Worm (Caenorhabditis elegans) whole organism, L1 larva: Measurements from ENCODE around the gene Y60C6A.2.

Source experiments
- C04F5.9 ChIP-seq: sonication (generic microtip); optimal IDR thresholded peaks from 2 replicates; lab custom pipeline; 2016; ENCODE audit warnings: missing genetic modification characterization, missing compliant biosample characterization
- alr-1 ChIP-seq: fragments of 200-800 bp; sonication (Bioruptor generic); optimal IDR thresholded peaks from 2 replicates; lab custom pipeline; 2018; ENCODE audit warnings: borderline replicate concordance, mild to moderate bottlenecking, missing genetic modification characterization, missing compliant biosample characterization
- aly-2 ChIP-seq: fragments of 150-350 bp; optimal IDR thresholded peaks from 2 replicates; lab custom pipeline; 2014; ENCODE audit warnings: missing biosample characterization, missing genetic modification characterization
- ama-1 ChIP-seq: fragments of 150-350 bp; optimal IDR thresholded peaks from 2 replicates; lab custom pipeline; 2014
- blmp-1 ChIP-seq: fragments of 150-350 bp; optimal IDR thresholded peaks from 2 replicates; lab custom pipeline; 2014; ENCODE audit warnings: missing biosample characterization, missing genetic modification characterization
- ceh-82 ChIP-seq, 3 experiments: fragments of 150-350 bp in 1 of 3; sonication (generic microtip) in 2 of 3; optimal IDR thresholded peaks; 2 replicates each; lab custom pipeline; 2014 to 2017; ENCODE audit warnings: missing biosample characterization in 3 of 3, missing genetic modification characterization in 3 of 3
- dpl-1 ChIP-seq, 3 experiments: fragments of 150-350 bp in 2 of 3; sonication (generic microtip) in 1 of 3; optimal IDR thresholded peaks; 2 replicates each; lab custom pipeline; 2014 to 2017; ENCODE audit warnings: missing biosample characterization in 3 of 3, missing genetic modification characterization in 3 of 3, missing genetic modification reagents in 3 of 3
- dsc-1 ChIP-seq: sonication (generic microtip); optimal IDR thresholded peaks from 2 replicates; lab custom pipeline; 2016; ENCODE audit warnings: mild to moderate bottlenecking, missing genetic modification characterization, missing compliant biosample characterization
- efl-1 ChIP-seq, 4 experiments: fragments of 150-350 bp; optimal IDR thresholded peaks in 3 of 4; peaks in 1 of 4; 1 replicate in 1 of 4; 2 replicates in 3 of 4; lab custom pipeline; 2014; ENCODE audit warnings: missing biosample characterization in 2 of 4, missing genetic modification characterization in 2 of 4, missing genetic modification reagents in 2 of 4
- egl-13 ChIP-seq: sonication (generic microtip); optimal IDR thresholded peaks from 2 replicates; lab custom pipeline; 2016; ENCODE audit warnings: missing genotype, missing genetic modification reagents, missing genetic modification characterization, missing compliant biosample characterization
- egl-27 ChIP-seq, 2 experiments: fragments of 150-350 bp in 1 of 2; sonication (generic microtip); optimal IDR thresholded peaks; 3 replicates each; lab custom pipeline; 2017 to 2018; ENCODE audit warnings: missing biosample characterization in 2 of 2, missing genetic modification characterization in 2 of 2, missing genetic modification reagents in 2 of 2
- elt-2 ChIP-seq: sonication (generic microtip); optimal IDR thresholded peaks from 2 replicates; lab custom pipeline; 2016; ENCODE audit warnings: missing genetic modification characterization, mild to moderate bottlenecking, inconsistent platforms, missing compliant biosample characterization, missing genetic modification reagents
- elt-3 ChIP-seq, 6 experiments: fragments of 150-350 bp in 1 of 6; sonication (generic microtip); optimal IDR thresholded peaks; 2 replicates each; lab custom pipeline; 2017 to 2018; ENCODE audit warnings: missing biosample characterization in 6 of 6, missing genetic modification characterization in 6 of 6, inconsistent platforms in 1 of 6
- fkh-4 ChIP-seq: sonication (generic microtip); optimal IDR thresholded peaks from 2 replicates; lab custom pipeline; 2016; ENCODE audit warnings: missing compliant biosample characterization, missing genetic modification characterization, borderline replicate concordance
- fkh-8 ChIP-seq: sonication (generic microtip); optimal IDR thresholded peaks from 2 replicates; lab custom pipeline; 2016; ENCODE audit warnings: mild to moderate bottlenecking, missing genetic modification characterization, missing compliant biosample characterization
- hpl-2 ChIP-seq: fragments of 150-350 bp; optimal IDR thresholded peaks from 2 replicates; lab custom pipeline; 2014; ENCODE audit warnings: missing biosample characterization, missing genetic modification reagents, missing genetic modification characterization
- jun-1 ChIP-seq: fragments of 150-350 bp; optimal IDR thresholded peaks from 2 replicates; lab custom pipeline; 2014; ENCODE audit warnings: missing biosample characterization, missing genetic modification reagents, missing genetic modification characterization
- lin-14 ChIP-seq: fragments of 200-800 bp; sonication (Bioruptor generic); optimal IDR thresholded peaks from 2 replicates; lab custom pipeline; 2018; ENCODE audit warnings: mild to moderate bottlenecking, missing genetic modification characterization, moderate library complexity, missing compliant biosample characterization
- lin-15B ChIP-seq: fragments of 150-350 bp; sonication (generic microtip); optimal IDR thresholded peaks from 3 replicates; lab custom pipeline; 2014; ENCODE audit warnings: missing biosample characterization, missing genetic modification characterization
- lin-35 ChIP-seq, 2 experiments: fragments of 150-350 bp; optimal IDR thresholded peaks; 2 replicates each; lab custom pipeline; 2014; ENCODE audit warnings: missing biosample characterization in 2 of 2, missing genetic modification characterization in 2 of 2, missing genetic modification reagents in 2 of 2
- lin-39 ChIP-seq: fragments of 150-350 bp; optimal IDR thresholded peaks from 2 replicates; lab custom pipeline; 2014; ENCODE audit warnings: missing biosample characterization, missing genetic modification reagents, missing genetic modification characterization
- lir-3 ChIP-seq: sonication (generic microtip); optimal IDR thresholded peaks from 2 replicates; lab custom pipeline; 2016; ENCODE audit warnings: mild to moderate bottlenecking, missing genetic modification characterization, moderate library complexity, missing compliant biosample characterization; ENCODE audit not compliant: poor library complexity
- lsy-2 ChIP-seq, 2 experiments: fragments of 150-350 bp; optimal IDR thresholded peaks; 2 replicates each; lab custom pipeline; 2014; ENCODE audit warnings: missing biosample characterization in 2 of 2, missing genetic modification characterization in 2 of 2
- mdl-1 ChIP-seq, 2 experiments: fragments of 150-350 bp; optimal IDR thresholded peaks; 2 replicates each; lab custom pipeline; 2014 to 2017; ENCODE audit warnings: missing biosample characterization in 2 of 2, missing genetic modification characterization in 2 of 2, inconsistent platforms in 1 of 2
- mep-1 ChIP-seq: fragments of 150-350 bp; optimal IDR thresholded peaks from 2 replicates; lab custom pipeline; 2014; ENCODE audit warnings: missing biosample characterization, missing genetic modification characterization
- nhr-20 ChIP-seq: sonication (generic microtip); optimal IDR thresholded peaks from 2 replicates; lab custom pipeline; 2016; ENCODE audit warnings: mild to moderate bottlenecking, missing genetic modification characterization, missing compliant biosample characterization
- nhr-237 ChIP-seq: fragments of 150-350 bp; optimal IDR thresholded peaks from 2 replicates; lab custom pipeline; 2014; ENCODE audit warnings: missing biosample characterization, missing genetic modification characterization
- nhr-47 ChIP-seq: sonication (generic microtip); optimal IDR thresholded peaks from 2 replicates; lab custom pipeline; 2016; ENCODE audit warnings: mild to moderate bottlenecking, missing genetic modification characterization, moderate library complexity, missing compliant biosample characterization
- nhr-71 ChIP-seq: sonication (generic microtip); optimal IDR thresholded peaks from 2 replicates; lab custom pipeline; 2016; ENCODE audit warnings: mild to moderate bottlenecking, missing genetic modification characterization, moderate library complexity, missing compliant biosample characterization
- pag-3 ChIP-seq: sonication (generic microtip); optimal IDR thresholded peaks from 2 replicates; lab custom pipeline; 2017; ENCODE audit warnings: missing genetic modification characterization, mild to moderate bottlenecking, missing compliant biosample characterization, antibody characterized with exemption, borderline replicate concordance; ENCODE audit not compliant: insufficient read depth
- pqm-1 ChIP-seq: sonication (generic microtip); optimal IDR thresholded peaks from 3 replicates; lab custom pipeline; 2017; ENCODE audit warnings: missing biosample characterization, missing genetic modification characterization
- rnt-1 ChIP-seq: sonication (generic microtip); optimal IDR thresholded peaks from 2 replicates; lab custom pipeline; 2016; ENCODE audit warnings: mild to moderate bottlenecking, missing genetic modification characterization, moderate library complexity, missing compliant biosample characterization
- skn-1 ChIP-seq: fragments of 150-350 bp; optimal IDR thresholded peaks from 2 replicates; lab custom pipeline; 2014; ENCODE audit warnings: missing biosample characterization, missing genetic modification characterization
- snpc-4 ChIP-seq: fragments of 150-350 bp; optimal IDR thresholded peaks from 2 replicates; lab custom pipeline; 2014; ENCODE audit warnings: missing biosample characterization, missing genetic modification characterization
- snu-23 ChIP-seq: sonication (generic microtip); optimal IDR thresholded peaks from 2 replicates; lab custom pipeline; 2016; ENCODE audit warnings: missing genetic modification characterization, missing compliant biosample characterization
- sptf-1 ChIP-seq: fragments of 150-350 bp; optimal IDR thresholded peaks from 2 replicates; lab custom pipeline; 2014; ENCODE audit warnings: missing biosample characterization, missing genetic modification characterization
- sup-37 ChIP-seq: fragments of 200-800 bp; sonication (Bioruptor generic); optimal IDR thresholded peaks from 2 replicates; lab custom pipeline; 2018; ENCODE audit warnings: mild to moderate bottlenecking, missing genetic modification characterization, missing compliant biosample characterization
- swsn-7 ChIP-seq: sonication (generic microtip); optimal IDR thresholded peaks from 2 replicates; lab custom pipeline; 2016; ENCODE audit warnings: missing genetic modification characterization, missing compliant biosample characterization
- tlp-1 ChIP-seq: fragments of 150-350 bp; optimal IDR thresholded peaks from 2 replicates; lab custom pipeline; 2014; ENCODE audit warnings: missing biosample characterization, missing genetic modification characterization
- unc-130 ChIP-seq: fragments of 150-350 bp; optimal IDR thresholded peaks from 2 replicates; lab custom pipeline; 2017; ENCODE audit warnings: missing biosample characterization, missing genetic modification characterization, inconsistent platforms
- unc-30 ChIP-seq: sonication (generic microtip); optimal IDR thresholded peaks from 2 replicates; lab custom pipeline; 2017; ENCODE audit warnings: missing biosample characterization, missing genetic modification characterization
- unc-62 ChIP-seq: fragments of 150-350 bp; optimal IDR thresholded peaks from 2 replicates; lab custom pipeline; 2014; ENCODE audit warnings: missing biosample characterization, missing genetic modification reagents, missing genetic modification characterization
- unc-86 ChIP-seq: sonication (generic microtip); optimal IDR thresholded peaks from 2 replicates; lab custom pipeline; 2016; ENCODE audit warnings: missing genetic modification characterization, missing compliant biosample characterization
- unc-98 ChIP-seq: fragments of 200-800 bp; sonication (Bioruptor generic); IDR thresholded peaks from 2 replicates; pipeline ENCODE4 v1.3.6; 2022; ENCODE audit warnings: missing genetic modification characterization, missing compliant biosample characterization
- xbp-1 ChIP-seq: sonication (generic microtip); optimal IDR thresholded peaks from 2 replicates; lab custom pipeline; 2016; ENCODE audit warnings: missing genetic modification characterization, missing compliant biosample characterization

Gene Y60C6A.2

ce11 chrV:4820601-4821000, 35.4 kb upstream of the Y60C6A.2 start (continued):
- TF ChIP-seq lin-39 (tag; lab: Kevin White, UChicago) (no peak), blmp-1 (tag; lab: Kevin White, UChicago) (no peak), snu-23 (peak; percentile 26)

- TF ChIP-seq elt-2 (tag; lab: Kevin White, UChicago) (no peak), aly-2 (tag; lab: Kevin White, UChicago) (no peak), fkh-4 (tag; lab: Kevin White, UChicago) (no peak), unc-30 (tag; lab: Kevin White, UChicago) (no peak), egl-13 (no peak), unc-98 (GFP tag; lab: Robert Waterston, UW) (no peak), unc-130 (tag; lab: Kevin White, UChicago) (no peak), pqm-1 (no peak), nhr-237 (no peak)
These were observed 33.3 kb upstream of the Y60C6A.2 start, which contains the start of gene ccep-97 for ce11 chrV:4818563-4818962. Gene ccep-97, minus strand, starts transcription at chrV:4818663.

- no peak for TF ChIP-seq sptf-1 (tag; lab: Kevin White, UChicago)
- TF ChIP-seq efl-1 (optimal IDR thresholded peaks at IDR 0.05; lab: Kevin White, UChicago) = no peak
- peak in 1 of 2 experiments; percentile 18 for TF ChIP-seq efl-1 (GFP tag; optimal IDR thresholded peaks at IDR 0.05 in 1 of 2; lab: Kevin White, UChicago)
- TF ChIP-seq jun-1 (tag; lab: Kevin White, UChicago) = no peak
- TF ChIP-seq ama-1 (lab: Kevin White, UChicago) = no peak
- no peak for TF ChIP-seq lir-3 (tag; lab: Kevin White, UChicago)
These were observed 28.6 kb upstream of the Y60C6A.2 start for ce11 chrV:4813825-4814224.

- TF ChIP-seq rnt-1 = no peak
- peak; percentile 85 for TF ChIP-seq lin-14
- peak; percentile 41 to 51 for TF ChIP-seq efl-1 (optimal IDR thresholded peaks at IDR 0.05; lab: Kevin White, UChicago)
- TF ChIP-seq efl-1 (GFP tag; optimal IDR thresholded peaks at IDR 0.05 in 1 of 2; lab: Kevin White, UChicago) = peak; percentile 42 to 80
- peak; percentile 32 for TF ChIP-seq egl-13
- TF ChIP-seq unc-62 (GFP tag; lab: Kevin White, UChicago) = no peak
- peak; percentile 58 for TF ChIP-seq nhr-71 (tag; lab: Kevin White, UChicago)
- no peak for TF ChIP-seq lin-39 (tag; lab: Kevin White, UChicago)
- TF ChIP-seq sup-37 (GFP tag; lab: Kevin White, UChicago) = no peak
- TF ChIP-seq nhr-20 (tag; lab: Kevin White, UChicago) = peak; percentile 30
- TF ChIP-seq elt-3 (tag; optimal IDR thresholded peaks at IDR 0.05; lab: Kevin White, UChicago) = no peak
- TF ChIP-seq mdl-1 (tag; optimal IDR thresholded peaks at IDR 0.05; lab: Kevin White, UChicago) = no peak
- TF ChIP-seq hpl-2 (GFP tag; lab: Kevin White, UChicago) = no peak
- peak in 1 of 3 experiments; percentile 51 for TF ChIP-seq dpl-1 (GFP tag; optimal IDR thresholded peaks at IDR 0.05; lab: Kevin White, UChicago)
- peak; percentile 1 for TF ChIP-seq xbp-1 (tag; lab: Kevin White, UChicago)
- TF ChIP-seq lin-35 (GFP tag; optimal IDR thresholded peaks at IDR 0.05; lab: Kevin White, UChicago) = peak in 1 of 2 experiments; percentile 62
- TF ChIP-seq ceh-82 (tag; optimal IDR thresholded peaks at IDR 0.05; lab: Kevin White, UChicago) = peak in 2 of 3 experiments; percentile 13 to 65
- TF ChIP-seq tlp-1 (tag; lab: Kevin White, UChicago) = no peak
- no peak for TF ChIP-seq snpc-4 (tag; lab: Kevin White, UChicago)
- TF ChIP-seq lsy-2 (tag; optimal IDR thresholded peaks at IDR 0.05; lab: Kevin White, UChicago) = peak in 1 of 2 experiments; percentile 65
- no peak for TF ChIP-seq pqm-1
- peak; percentile 21 for TF ChIP-seq nhr-47 (tag; lab: Kevin White, UChicago)
- TF ChIP-seq pag-3 (tag; lab: Kevin White, UChicago) = no peak
- no peak for TF ChIP-seq jun-1 (tag; lab: Kevin White, UChicago)
- peak; percentile 55 for TF ChIP-seq snu-23
- peak; percentile 27 for TF ChIP-seq skn-1 (tag; lab: Kevin White, UChicago)
- peak; percentile 19 for TF ChIP-seq unc-86 (tag; lab: Kevin White, UChicago)
- no peak for TF ChIP-seq alr-1
- TF ChIP-seq lin-15B (tag; lab: Kevin White, UChicago) = peak; percentile 47
- TF ChIP-seq egl-27 (tag; optimal IDR thresholded peaks at IDR 0.05; lab: Kevin White, UChicago) = no peak
- peak; percentile 69 for TF ChIP-seq fkh-8
- TF ChIP-seq mep-1 = peak; percentile 14
- TF ChIP-seq C04F5.9 (tag; lab: Kevin White, UChicago) = no peak
- peak; percentile 14 for TF ChIP-seq aly-2 (tag; lab: Kevin White, UChicago)
- TF ChIP-seq dsc-1 (tag; lab: Kevin White, UChicago) = peak; percentile 44
- TF ChIP-seq swsn-7 (tag; lab: Kevin White, UChicago) = peak; percentile 42
These were observed 25.4 kb upstream of the Y60C6A.2 start for ce11 chrV:4810653-4811052.
